In the genomic region with DNA sequence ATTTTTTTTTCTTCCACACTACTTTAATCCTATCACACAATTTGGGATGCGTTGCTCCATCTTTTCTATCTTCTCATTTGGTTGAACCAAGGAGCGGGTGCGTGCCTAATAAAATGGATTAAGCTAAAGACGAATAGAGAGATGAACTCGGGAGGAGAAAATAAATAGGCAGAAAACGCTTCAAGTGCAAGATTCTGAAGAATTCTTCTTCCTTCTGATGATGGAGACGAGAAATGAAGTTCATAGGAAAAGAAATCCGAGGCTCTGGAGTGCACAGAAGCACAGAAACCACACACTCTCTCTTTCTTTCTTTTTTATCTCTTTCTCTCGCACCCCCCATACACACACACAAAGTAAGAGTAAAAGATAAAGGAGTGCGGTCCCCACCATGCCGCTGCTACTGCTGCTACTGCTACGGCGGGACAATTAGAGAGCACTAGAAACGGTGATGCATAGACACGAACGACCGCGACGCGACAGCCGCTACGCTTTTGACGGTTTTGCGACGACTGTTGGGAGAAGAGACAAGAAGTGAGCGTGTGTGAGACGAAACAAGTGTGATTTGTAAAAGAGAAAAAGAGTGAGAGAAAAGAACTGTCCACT, we compare ENCODE assay signal across 5 worm cellular contexts.
A peak's percentile ranks its signal among the peaks of the same experiment; 100 is the strongest.
TF ChIP-seq lines count a peak whose summit lies in the region.

No protein-coding gene starts in this region.

TF ChIP-seq in whole organism, L1 larva, 84 proteins besides CTCF, POLR2A, EP300 and RAD21 (continues in another document):
- peak; percentile 87 for TF ChIP-seq nhr-77 (tag; optimal IDR thresholded peaks at IDR 0.05; lab: Kevin White, UChicago)
- peak; percentile 85 for TF ChIP-seq elt-2 (tag; optimal IDR thresholded peaks at IDR 0.05; lab: Kevin White, UChicago)
- peak; percentile 88 for TF ChIP-seq ces-1 (GFP tag; optimal IDR thresholded peaks at IDR 0.05; lab: Kevin White, UChicago)
- TF ChIP-seq egl-27 (tag; optimal IDR thresholded peaks at IDR 0.05; lab: Kevin White, UChicago): peak in 1 of 2 experiments; percentile 72
- no peak for TF ChIP-seq fkh-4 (tag; optimal IDR thresholded peaks at IDR 0.05; lab: Kevin White, UChicago; ENCODE audit: borderline replicate concordance)
- TF ChIP-seq nhr-85 (tag; lab: Kevin White, UChicago): peak; percentile 86
- TF ChIP-seq blmp-1 (tag; optimal IDR thresholded peaks at IDR 0.05; lab: Kevin White, UChicago): peak; percentile 97
- TF ChIP-seq unc-86 (tag; optimal IDR thresholded peaks at IDR 0.05; lab: Kevin White, UChicago): peak; percentile 58
- TF ChIP-seq snpc-4 (tag; optimal IDR thresholded peaks at IDR 0.05; lab: Kevin White, UChicago): peak; percentile 31
- TF ChIP-seq mep-1 (tag; optimal IDR thresholded peaks at IDR 0.05; lab: Kevin White, UChicago): peak; percentile 80
- TF ChIP-seq nhr-90 (tag; optimal IDR thresholded peaks at IDR 0.05; lab: Kevin White, UChicago; ENCODE audit: poor library complexity): peak; percentile 77
- no peak for TF ChIP-seq hlh-17 (GFP tag; optimal IDR thresholded peaks at IDR 0.05; lab: Kevin White, UChicago; ENCODE audit: borderline replicate concordance)
- no peak for TF ChIP-seq vab-15 (tag; optimal IDR thresholded peaks at IDR 0.05; lab: Kevin White, UChicago)
- peak; percentile 64 for TF ChIP-seq xbp-1 (tag; optimal IDR thresholded peaks at IDR 0.05; lab: Kevin White, UChicago)
- TF ChIP-seq nhr-237 (tag; optimal IDR thresholded peaks at IDR 0.05; lab: Kevin White, UChicago): peak; percentile 67
- peak; percentile 62 for TF ChIP-seq dsc-1 (tag; optimal IDR thresholded peaks at IDR 0.05; lab: Kevin White, UChicago)

TF ChIP-seq in whole organism, L3 larva, 47 proteins besides CTCF, POLR2A, EP300 and RAD21 (continues in another document):
- peak; percentile 73 for TF ChIP-seq lin-39 (tag; optimal IDR thresholded peaks at IDR 0.05; lab: Kevin White, UChicago)
- TF ChIP-seq nhr-237 (tag; optimal IDR thresholded peaks at IDR 0.05; lab: Kevin White, UChicago): no peak
- TF ChIP-seq unc-39 (tag; optimal IDR thresholded peaks at IDR 0.05; lab: Kevin White, UChicago): peak; percentile 24
- TF ChIP-seq nhr-25 (tag; optimal IDR thresholded peaks at IDR 0.05; lab: Kevin White, UChicago): peak; percentile 86
- peak; percentile 38 for TF ChIP-seq tbx-2 (tag; optimal IDR thresholded peaks at IDR 0.05; lab: Kevin White, UChicago)
- TF ChIP-seq nhr-28 (tag; optimal IDR thresholded peaks at IDR 0.05; lab: Kevin White, UChicago): no peak
- TF ChIP-seq pqm-1 (tag; optimal IDR thresholded peaks at IDR 0.05; lab: Kevin White, UChicago): peak; percentile 88
- no peak for TF ChIP-seq ztf-4 (tag; optimal IDR thresholded peaks at IDR 0.05; lab: Kevin White, UChicago)
- TF ChIP-seq fkh-10 (GFP tag; optimal IDR thresholded peaks at IDR 0.05; lab: Kevin White, UChicago): peak; percentile 41
- no peak for TF ChIP-seq fkh-2 (tag; optimal IDR thresholded peaks at IDR 0.05; lab: Kevin White, UChicago)
- TF ChIP-seq pha-4 (tag; optimal IDR thresholded peaks at IDR 0.05; lab: Kevin White, UChicago): peak; percentile 92
- no peak for TF ChIP-seq nhr-67 (tag; optimal IDR thresholded peaks at IDR 0.05; lab: Kevin White, UChicago)
- no peak for TF ChIP-seq zag-1 (tag; optimal IDR thresholded peaks at IDR 0.05; lab: Kevin White, UChicago)
- peak; percentile 51 for TF ChIP-seq lsy-12 (tag; optimal IDR thresholded peaks at IDR 0.05; lab: Kevin White, UChicago)
- peak; percentile 47 for TF ChIP-seq skn-1 (tag; optimal IDR thresholded peaks at IDR 0.05; lab: Kevin White, UChicago)
- TF ChIP-seq snpc-4 (tag; optimal IDR thresholded peaks at IDR 0.05; lab: Kevin White, UChicago): peak; percentile 60
- TF ChIP-seq eor-1 (tag; optimal IDR thresholded peaks at IDR 0.05; lab: Kevin White, UChicago): no peak
- TF ChIP-seq ceh-82 (tag; optimal IDR thresholded peaks at IDR 0.05; lab: Kevin White, UChicago): peak; percentile 7

TF ChIP-seq in whole organism, early embryonic, 17 proteins besides CTCF, POLR2A, EP300 and RAD21:
- TF ChIP-seq ama-1 (optimal IDR thresholded peaks at IDR 0.05; lab: Kevin White, UChicago) (no peak), tbx-11 (GFP tag; IDR thresholded peaks at IDR 0.05; lab: Robert Waterston, UW) (no peak), B0310.2 (tag; optimal IDR thresholded peaks at IDR 0.05; lab: Kevin White, UChicago) (no peak), flt-1 (GFP tag; IDR thresholded peaks at IDR 0.05; lab: Robert Waterston, UW) (no peak), ceh-36 (tag; optimal IDR thresholded peaks at IDR 0.05; lab: Kevin White, UChicago) (no peak), hmg-4 (GFP tag; optimal IDR thresholded peaks at IDR 0.05; lab: Kevin White, UChicago) (peak; percentile 82), aly-1 (tag; optimal IDR thresholded peaks at IDR 0.05; lab: Kevin White, UChicago) (peak; percentile 35), scrt-1 (GFP tag; IDR thresholded peaks at IDR 0.05; lab: Robert Waterston, UW) (no peak), tra-4 (tag; optimal IDR thresholded peaks at IDR 0.05; lab: Kevin White, UChicago) (no peak), sea-1 (GFP tag; conservative IDR thresholded peaks at IDR 0.05; lab: Robert Waterston, UW) (no peak), pes-1 (GFP tag; IDR thresholded peaks at IDR 0.05; lab: Robert Waterston, UW) (0 out of 2 replicates have a peak, but pooled peaks have one; percentile 38), F13C5.2 (tag; optimal IDR thresholded peaks at IDR 0.05; lab: Kevin White, UChicago) (peak; percentile 48), tbx-37 (GFP tag; conservative IDR thresholded peaks at IDR 0.05; lab: Robert Waterston, UW) (no peak), ceh-13 (GFP tag; optimal IDR thresholded peaks at IDR 0.05; lab: Kevin White, UChicago) (no peak), hnd-1 (tag; optimal IDR thresholded peaks at IDR 0.05; lab: Kevin White, UChicago) (no peak)

TF ChIP-seq in whole organism, midembryonic, 9 proteins besides CTCF, POLR2A, EP300 and RAD21:
- TF ChIP-seq klf-2 (GFP tag; conservative IDR thresholded peaks at IDR 0.05; lab: Robert Waterston, UW) (no peak), flt-1 (GFP tag; IDR thresholded peaks at IDR 0.05; lab: Robert Waterston, UW) (0 out of 2 replicates have a peak, but pooled peaks have one; percentile 66), ztf-23 (GFP tag; IDR thresholded peaks at IDR 0.05; lab: Robert Waterston, UW) (0 out of 2 replicates have a peak, but pooled peaks have one; percentile 14), ztf-29 (GFP tag; IDR thresholded peaks at IDR 0.05; lab: Robert Waterston, UW) (peak; percentile 10; the same call in 1 of the 2 replicates), T22C8.4 (GFP tag; IDR thresholded peaks at IDR 0.05; lab: Robert Waterston, UW) (no peak), ref-1 (GFP tag; conservative IDR thresholded peaks at IDR 0.05; lab: Robert Waterston, UW) (no peak), med-1 (GFP tag; optimal IDR thresholded peaks at IDR 0.05; lab: Kevin White, UChicago; ENCODE audit: insufficient read depth) (no peak), cog-1 (tag; optimal IDR thresholded peaks at IDR 0.05; lab: Kevin White, UChicago) (peak; percentile 52), tab-1 (GFP tag; IDR thresholded peaks at IDR 0.05; lab: Robert Waterston, UW) (no peak)

TF ChIP-seq in whole organism, young adult, 124 proteins besides CTCF, POLR2A, EP300 and RAD21 (continues in another document):
- TF ChIP-seq attf-5 (GFP tag; optimal IDR thresholded peaks at IDR 0.05; lab: Kevin White, UChicago): peak; percentile 92
- peak; percentile 49; the same call in 1 of the 2 replicates for TF ChIP-seq nfyb-1 (GFP tag; IDR thresholded peaks at IDR 0.05; lab: Robert Waterston, UW)
- TF ChIP-seq madf-3 (GFP tag; IDR thresholded peaks at IDR 0.05; lab: Robert Waterston, UW): peak; percentile 83
- 0 out of 2 replicates have a peak, but pooled peaks have one; percentile 21 for TF ChIP-seq egl-44 (GFP tag; IDR thresholded peaks at IDR 0.05; lab: Robert Waterston, UW)
- peak; percentile 89 for TF ChIP-seq zfh-2 (GFP tag; conservative IDR thresholded peaks at IDR 0.05; lab: Robert Waterston, UW)
- TF ChIP-seq ztf-18 (tag; optimal IDR thresholded peaks at IDR 0.05; lab: Kevin White, UChicago): peak; percentile 21
- 0 out of 2 replicates have a peak, but pooled peaks have one; percentile 23 for TF ChIP-seq rcor-1 (GFP tag; IDR thresholded peaks at IDR 0.05; lab: Robert Waterston, UW)
- TF ChIP-seq F39B2.1 (GFP tag; IDR thresholded peaks at IDR 0.05; lab: Robert Waterston, UW): no peak
- TF ChIP-seq lin-40 (tag; optimal IDR thresholded peaks at IDR 0.05; lab: Kevin White, UChicago): peak; percentile 58
- peak; percentile 48 for TF ChIP-seq gei-17 (GFP tag; optimal IDR thresholded peaks at IDR 0.05; lab: Kevin White, UChicago)
- TF ChIP-seq somi-1 (GFP tag; optimal IDR thresholded peaks at IDR 0.05; lab: Kevin White, UChicago): no peak
- TF ChIP-seq madf-10 (tag; optimal IDR thresholded peaks at IDR 0.05; lab: Kevin White, UChicago): peak; percentile 94
- TF ChIP-seq nhr-179 (tag; optimal IDR thresholded peaks at IDR 0.05; lab: Kevin White, UChicago): no peak
- TF ChIP-seq Y79H2A.3 (GFP tag; conservative IDR thresholded peaks at IDR 0.05; lab: Robert Waterston, UW): no peak
- peak in 1 of 3 experiments; percentile 46 for TF ChIP-seq lin-35 (GFP tag; optimal IDR thresholded peaks at IDR 0.05; lab: Kevin White, UChicago)
- peak; percentile 55 for TF ChIP-seq ztf-26 (tag; optimal IDR thresholded peaks at IDR 0.05; lab: Kevin White, UChicago)
- no peak for TF ChIP-seq cebp-1 (GFP tag; IDR thresholded peaks at IDR 0.05; lab: Robert Waterston, UW)
- TF ChIP-seq cebp-1 (tag; optimal IDR thresholded peaks at IDR 0.05; lab: Kevin White, UChicago): peak; percentile 72
- no peak for TF ChIP-seq F23B12.7 (tag; optimal IDR thresholded peaks at IDR 0.05; lab: Kevin White, UChicago; ENCODE audit: insufficient read depth)
- TF ChIP-seq chd-7 (tag; optimal IDR thresholded peaks at IDR 0.05; lab: Kevin White, UChicago): peak; percentile 62
- no peak for TF ChIP-seq snpc-3.4 (tag; optimal IDR thresholded peaks at IDR 0.05; lab: Kevin White, UChicago)
- peak; percentile 47 for TF ChIP-seq egrh-3 (GFP tag; IDR thresholded peaks at IDR 0.05; lab: Robert Waterston, UW)
- no peak for TF ChIP-seq rpc-1 (optimal IDR thresholded peaks at IDR 0.05; lab: Kevin White, UChicago)
- TF ChIP-seq rpc-1 (tag; optimal IDR thresholded peaks at IDR 0.05; lab: Kevin White, UChicago): no peak
- TF ChIP-seq attf-3 (GFP tag; conservative IDR thresholded peaks at IDR 0.05; lab: Robert Waterston, UW): no peak
- TF ChIP-seq ccch-3 (GFP tag; optimal IDR thresholded peaks at IDR 0.05; lab: Kevin White, UChicago): no peak
- no peak for TF ChIP-seq athp-1 (tag; optimal IDR thresholded peaks at IDR 0.05; lab: Kevin White, UChicago)
- TF ChIP-seq Y67H2A.10 (GFP tag; conservative IDR thresholded peaks at IDR 0.05; lab: Robert Waterston, UW): 0 out of 2 replicates have a peak, but pooled peaks have one; percentile 27
- TF ChIP-seq F57C9.4 (tag; optimal IDR thresholded peaks at IDR 0.05; lab: Kevin White, UChicago): no peak
- TF ChIP-seq ztf-3 (GFP tag; optimal IDR thresholded peaks at IDR 0.05; lab: Kevin White, UChicago): no peak
- TF ChIP-seq snpc-1.1 (tag; optimal IDR thresholded peaks at IDR 0.05; lab: Kevin White, UChicago; ENCODE audit: insufficient read depth): no peak
- TF ChIP-seq atf-7 (tag; optimal IDR thresholded peaks at IDR 0.05; lab: Kevin White, UChicago): peak; percentile 48

Comparison
In these comparisons a context has a peak if more than half of its experiments do, and no peak if none do; other contexts are left out.
1. Of the 8 proteins assayed by ChIP-seq in both whole organism, young adult and whole organism, L1 larva: peak only in whole organism, young adult: none; only in whole organism, L1 larva: dpl-1 and efl-1; in both: nhr-90 and snpc-4; in neither: 3; mixed calls (peak in some experiments, not most) for 1.